Fruit fly (Drosophila melanogaster) whole organism, embryonic: ENCODE data around the gene Rpn10.

ENCODE experiments used
- CG1024 ChIP-seq: fragments of 200-800 bp; sonication (Bioruptor generic); IDR thresholded peaks from 2 replicates; pipeline ENCODE4 v1.3.6; 2022; ENCODE audit warnings: missing biosample characterization, missing genetic modification characterization
- CG11085 ChIP-seq: fragments of 200-800 bp; sonication (Bioruptor generic); IDR thresholded peaks from 2 replicates; pipeline ENCODE4 v1.3.6; 2022; ENCODE audit warnings: missing biosample characterization, missing genetic modification characterization
- CG13894 ChIP-seq: fragments of 200-800 bp; sonication (Bioruptor generic); optimal IDR thresholded peaks from 3 replicates; lab custom pipeline; 2018; ENCODE audit warnings: missing biosample characterization, mild to moderate bottlenecking, missing genetic modification characterization, moderate library complexity
- CG14667 ChIP-seq: fragments of 200-800 bp; sonication (Bioruptor generic); IDR thresholded peaks from 2 replicates; pipeline ENCODE4 v1.3.6; 2022; ENCODE audit warnings: missing biosample characterization, missing genetic modification characterization
- CG15514 ChIP-seq: fragments of 200-800 bp; sonication (Bioruptor generic); optimal IDR thresholded peaks from 3 replicates; lab custom pipeline; 2017; ENCODE audit warnings: missing biosample characterization, missing genetic modification characterization, mild to moderate bottlenecking, moderate library complexity, missing genetic modification reagents
- CG1647 ChIP-seq: fragments of 200-800 bp; sonication (Bioruptor generic); optimal IDR thresholded peaks from 3 replicates; lab custom pipeline; 2016; ENCODE audit warnings: missing biosample characterization, missing genetic modification characterization
- CG16863 ChIP-seq: fragments of 200-800 bp; sonication (Bioruptor generic); optimal IDR thresholded peaks from 3 replicates; lab custom pipeline; 2016; ENCODE audit warnings: missing biosample characterization, missing genetic modification characterization
- CG17359 ChIP-seq: fragments of 200-800 bp; sonication (Bioruptor generic); optimal IDR thresholded peaks from 3 replicates; lab custom pipeline; 2018; ENCODE audit warnings: missing biosample characterization, mild to moderate bottlenecking, missing genetic modification characterization, moderate library complexity
- CG2199 ChIP-seq: fragments of 200-800 bp; sonication (Bioruptor generic); IDR thresholded peaks from 3 replicates; pipeline ENCODE4 v1.3.6; 2022; ENCODE audit warnings: missing biosample characterization, missing genetic modification characterization
- CG2712 ChIP-seq: fragments of 200-800 bp; optimal IDR thresholded peaks from 3 replicates; lab custom pipeline; 2019; ENCODE audit warnings: missing biosample characterization, mild to moderate bottlenecking, missing genetic modification characterization, moderate library complexity
- CG32767 ChIP-seq: fragments of 200-800 bp; sonication (Bioruptor generic); IDR thresholded peaks from 2 replicates; pipeline ENCODE4 v1.3.6; 2022; ENCODE audit warnings: missing biosample characterization, missing genetic modification characterization
- CG4424 ChIP-seq: fragments of 200-800 bp; sonication (Bioruptor generic); optimal IDR thresholded peaks from 3 replicates; lab custom pipeline; 2016; ENCODE audit warnings: missing biosample characterization, missing genetic modification characterization
- CG4707 ChIP-seq: fragments of 200-800 bp; sonication (Bioruptor generic); optimal IDR thresholded peaks from 2 replicates; lab custom pipeline; 2018; ENCODE audit warnings: missing biosample characterization, mild to moderate bottlenecking, missing genetic modification characterization, moderate library complexity
- CG6813 ChIP-seq: fragments of 200-800 bp; sonication (Bioruptor generic); optimal IDR thresholded peaks from 2 replicates; lab custom pipeline; 2017; ENCODE audit warnings: missing biosample characterization, missing genetic modification characterization, mild to moderate bottlenecking, moderate library complexity, missing genetic modification reagents
- CG6854 ChIP-seq: fragments of 200-800 bp; sonication (Bioruptor generic); optimal IDR thresholded peaks from 3 replicates; lab custom pipeline; 2017; ENCODE audit warnings: missing biosample characterization, mild to moderate bottlenecking, missing genetic modification characterization
- CG7271 ChIP-seq: fragments of 200-800 bp; sonication (Bioruptor generic); optimal IDR thresholded peaks from 2 replicates; lab custom pipeline; 2018; ENCODE audit warnings: missing biosample characterization, mild to moderate bottlenecking, missing genetic modification characterization, moderate library complexity
- CG8765 ChIP-seq: fragments of 200-800 bp; sonication (Bioruptor generic); IDR thresholded peaks from 2 replicates; pipeline ENCODE4 v1.3.6; 2022; ENCODE audit warnings: missing biosample characterization, missing genetic modification characterization
- CG9609 ChIP-seq: fragments of 200-800 bp; sonication (Bioruptor generic); optimal IDR thresholded peaks from 3 replicates; lab custom pipeline; 2016; ENCODE audit warnings: missing biosample characterization, missing genetic modification characterization
- Dip3 ChIP-seq: fragments of 200-800 bp; sonication (Bioruptor generic); optimal IDR thresholded peaks from 3 replicates; lab custom pipeline; 2016; ENCODE audit warnings: missing biosample characterization, missing genetic modification characterization
- Dref ChIP-seq: fragments of 200-800 bp; sonication (Bioruptor generic); IDR thresholded peaks from 2 replicates; pipeline ENCODE4 v1.3.6; 2022; ENCODE audit warnings: missing biosample characterization, missing genetic modification characterization
- Elba2 ChIP-seq: fragments of 200-800 bp; sonication (Bioruptor generic); optimal IDR thresholded peaks from 3 replicates; lab custom pipeline; 2016; ENCODE audit warnings: missing biosample characterization, missing genetic modification characterization
- Hr51 ChIP-seq, 2 experiments: fragments of 200-800 bp; sonication (Bioruptor generic); optimal IDR thresholded peaks; 2 replicates in 1 of 2; 3 replicates in 1 of 2; lab custom pipeline; 2016 to 2018; ENCODE audit warnings: missing biosample characterization in 2 of 2, missing genetic modification characterization in 2 of 2, mild to moderate bottlenecking in 1 of 2, moderate library complexity in 1 of 2
- Lhr ChIP-seq: fragments of 200-800 bp; sonication (Bioruptor generic); optimal IDR thresholded peaks from 3 replicates; lab custom pipeline; 2017; ENCODE audit warnings: mild to moderate bottlenecking, missing biosample characterization, missing genetic modification reagents, missing genetic modification characterization
- MESR4 ChIP-seq: fragments of 200-800 bp; sonication (Bioruptor generic); optimal IDR thresholded peaks from 2 replicates; lab custom pipeline; 2018; ENCODE audit warnings: missing biosample characterization, mild to moderate bottlenecking, missing genetic modification characterization, moderate library complexity
- Myb ChIP-seq: fragments of 200-800 bp; sonication (Bioruptor generic); optimal IDR thresholded peaks from 2 replicates; lab custom pipeline; 2016; ENCODE audit warnings: missing biosample characterization, missing genetic modification characterization
- NFAT ChIP-seq: fragments of 200-800 bp; sonication (Bioruptor generic); IDR thresholded peaks from 2 replicates; pipeline ENCODE4 v1.3.6; 2022; ENCODE audit warnings: missing biosample characterization, missing genetic modification characterization
- Oaz ChIP-seq: fragments of 200-800 bp; sonication (Bioruptor generic); IDR thresholded peaks from 2 replicates; pipeline ENCODE4 v1.3.6; 2022; ENCODE audit warnings: missing biosample characterization, missing genetic modification characterization
- Opbp ChIP-seq: fragments of 200-800 bp; sonication (Bioruptor generic); IDR thresholded peaks from 3 replicates; pipeline ENCODE4 v1.3.6; 2022; ENCODE audit warnings: missing biosample characterization, missing genetic modification characterization; ENCODE audit not compliant: partially characterized antibody
- Optix ChIP-seq: fragments of 200-800 bp; sonication (Bioruptor generic); IDR thresholded peaks from 3 replicates; pipeline ENCODE4 v1.3.6; 2022; ENCODE audit warnings: missing biosample characterization, missing genetic modification characterization
- Pdp1 ChIP-seq, 2 experiments: fragments of 200-800 bp; sonication (Bioruptor generic); optimal IDR thresholded peaks; 3 replicates each; lab custom pipeline; 2016; ENCODE audit warnings: missing biosample characterization in 2 of 2, missing genetic modification characterization in 2 of 2, mild to moderate bottlenecking in 1 of 2, moderate library complexity in 1 of 2
- Sox100B ChIP-seq: fragments of 200-800 bp; sonication (Bioruptor generic); optimal IDR thresholded peaks from 3 replicates; lab custom pipeline; 2018; ENCODE audit warnings: missing biosample characterization, mild to moderate bottlenecking, missing genetic modification characterization
- Vsx1 ChIP-seq: fragments of 200-800 bp; sonication (Bioruptor generic); optimal IDR thresholded peaks from 2 replicates; lab custom pipeline; 2017; ENCODE audit warnings: missing biosample characterization, mild to moderate bottlenecking, missing genetic modification characterization, missing genetic modification reagents
- abd-A ChIP-seq: fragments of 200-800 bp; sonication (Bioruptor generic); optimal IDR thresholded peaks from 3 replicates; lab custom pipeline; 2019; ENCODE audit warnings: missing biosample characterization, mild to moderate bottlenecking, missing genetic modification characterization, moderate library complexity
- cg ChIP-seq: fragments of 200-800 bp; sonication (Bioruptor generic); optimal IDR thresholded peaks from 3 replicates; lab custom pipeline; 2019; ENCODE audit warnings: missing biosample characterization, mild to moderate bottlenecking, missing genetic modification characterization, moderate library complexity
- dati ChIP-seq: fragments of 200-800 bp; sonication (Bioruptor generic); IDR thresholded peaks from 2 replicates; pipeline ENCODE4 v1.3.6; 2022; ENCODE audit warnings: missing biosample characterization, missing genetic modification characterization
- eyg ChIP-seq: fragments of 200-800 bp; sonication (Bioruptor generic); optimal IDR thresholded peaks from 3 replicates; lab custom pipeline; 2016; ENCODE audit warnings: missing biosample characterization, missing genetic modification characterization
- fd102C ChIP-seq: fragments of 200-800 bp; sonication (Bioruptor generic); optimal IDR thresholded peaks from 2 replicates; lab custom pipeline; 2018; ENCODE audit warnings: missing biosample characterization, mild to moderate bottlenecking, missing genetic modification characterization, moderate library complexity
- gce ChIP-seq: fragments of 200-800 bp; sonication (Bioruptor generic); IDR thresholded peaks from 3 replicates; pipeline ENCODE4 v1.3.6; 2022; ENCODE audit warnings: missing biosample characterization, missing genetic modification characterization
- gt ChIP-seq: fragments of 200-800 bp; sonication (Bioruptor generic); IDR thresholded peaks from 2 replicates; pipeline ENCODE4 v1.3.6; 2022; ENCODE audit warnings: missing biosample characterization, missing genetic modification characterization
- ham ChIP-seq: fragments of 200-800 bp; sonication (Bioruptor generic); IDR thresholded peaks from 2 replicates; pipeline ENCODE4 v1.3.6; 2022; ENCODE audit warnings: missing biosample characterization, missing genetic modification characterization
- jigr1 ChIP-seq: fragments of 200-800 bp; sonication (Bioruptor generic); IDR thresholded peaks from 3 replicates; pipeline ENCODE4 v1.3.6; 2022; ENCODE audit warnings: missing biosample characterization, missing genetic modification characterization
- kni ChIP-seq: fragments of 200-800 bp; sonication (Bioruptor generic); optimal IDR thresholded peaks from 3 replicates; lab custom pipeline; 2017; ENCODE audit warnings: mild to moderate bottlenecking, missing biosample characterization, missing genetic modification reagents, missing genetic modification characterization
- nerfin-1 ChIP-seq: fragments of 200-800 bp; sonication (Bioruptor generic); optimal IDR thresholded peaks from 3 replicates; lab custom pipeline; 2019; ENCODE audit warnings: missing biosample characterization, mild to moderate bottlenecking, missing genetic modification characterization, moderate library complexity
- p53 ChIP-seq: fragments of 200-800 bp; sonication (Bioruptor generic); optimal IDR thresholded peaks from 2 replicates; lab custom pipeline; 2016; ENCODE audit warnings: missing biosample characterization, missing genetic modification characterization
- pros ChIP-seq: fragments of 200-800 bp; sonication (Bioruptor generic); optimal IDR thresholded peaks from 3 replicates; lab custom pipeline; 2019; ENCODE audit warnings: missing biosample characterization, mild to moderate bottlenecking, missing genetic modification characterization, moderate library complexity
- sd ChIP-seq: fragments of 200-800 bp; sonication (Bioruptor generic); optimal IDR thresholded peaks from 3 replicates; lab custom pipeline; 2018; ENCODE audit warnings: missing biosample characterization, mild to moderate bottlenecking, missing genetic modification characterization, moderate library complexity
- sna ChIP-seq: fragments of 200-800 bp; sonication (Bioruptor generic); IDR thresholded peaks from 2 replicates; pipeline ENCODE4 v1.3.6; 2022; ENCODE audit warnings: missing biosample characterization, missing genetic modification characterization; ENCODE audit not compliant: partially characterized antibody
- stwl ChIP-seq: fragments of 200-800 bp; sonication (Bioruptor generic); optimal IDR thresholded peaks from 3 replicates; lab custom pipeline; 2018; ENCODE audit warnings: missing biosample characterization, mild to moderate bottlenecking, missing genetic modification characterization, moderate library complexity
- vvl ChIP-seq: fragments of 200-800 bp; sonication (Bioruptor generic); IDR thresholded peaks from 2 replicates; pipeline ENCODE4 v1.3.6; 2022; ENCODE audit warnings: missing biosample characterization, missing genetic modification characterization

Gene Rpn10

DNA sequence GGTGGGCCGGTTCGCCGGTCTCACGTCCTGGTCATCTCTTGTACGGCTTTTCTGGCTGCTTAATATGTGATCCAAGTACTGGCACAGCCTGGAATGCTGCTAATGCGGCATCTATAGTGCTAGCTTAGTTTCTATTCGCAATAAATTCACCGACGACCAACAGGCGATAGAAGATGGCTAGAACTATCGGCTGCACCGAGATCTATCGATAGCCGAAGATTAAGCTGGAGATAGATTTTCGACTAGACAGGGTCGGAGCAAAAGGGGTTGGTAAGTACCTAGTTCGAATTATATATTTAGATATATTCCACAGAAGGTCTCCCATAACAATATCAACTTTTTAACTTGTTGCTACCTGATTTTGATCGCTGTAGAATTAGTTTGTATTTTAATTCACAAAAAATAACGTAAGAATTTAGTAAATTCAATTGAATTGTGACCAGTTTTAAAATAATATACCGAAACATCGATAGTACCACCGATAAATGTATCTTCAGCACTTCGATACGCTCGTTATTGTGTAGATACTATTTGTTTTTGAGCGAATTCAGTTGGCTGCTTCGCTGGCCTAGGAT, 29.4 kb upstream of the Rpn10 start, which contains the start of the genes Glg1 and M6 (continued):
- TF ChIP-seq CG15514 (peak; percentile 72), gce (GFP tag; lab: Robert Waterston, UW) (no peak), Vsx1 (GFP tag; lab: Kevin White, UChicago) (no peak), p53 (GFP tag; lab: Kevin White, UChicago) (no peak), abd-A (tag; lab: Kevin White, UChicago) (no peak), CG4424 (GFP tag; lab: Kevin White, UChicago) (peak; percentile 71), eyg (GFP tag; lab: Kevin White, UChicago) (no peak), CG1647 (GFP tag; lab: Kevin White, UChicago) (peak; percentile 42), CG17359 (tag; lab: Kevin White, UChicago) (peak; percentile 40), fd102C (GFP tag; lab: Kevin White, UChicago) (peak; percentile 12), CG14667 (GFP tag; lab: Robert Waterston, UW) (peak; percentile 15; the same call in 1 of the 2 replicates), Oaz (GFP tag; lab: Robert Waterston, UW) (no peak), CG1024 (GFP tag; lab: Robert Waterston, UW) (peak; percentile 33; the same call in 1 of the 2 replicates), sna (GFP tag; lab: Robert Waterston, UW) (peak; percentile 95), Hr51 (GFP tag; optimal IDR thresholded peaks at IDR 0.05; lab: Kevin White, UChicago) (peak; percentile 55 to 62), Sox100B (peak; percentile 42), Optix (GFP tag; lab: Robert Waterston, UW) (no peak), gt (GFP tag; lab: Robert Waterston, UW) (no peak), CG16863 (GFP tag; lab: Kevin White, UChicago) (peak; percentile 50)
- TF ChIP-seq, all 482 proteins: peak for 327

dm6 chr3L:21507955-21508354, 28.8 kb upstream of the Rpn10 start:
- TF ChIP-seq CG8765 (GFP tag; lab: Robert Waterston, UW) (no peak), CG2712 (tag; lab: Kevin White, UChicago) (peak; percentile 65), CG6854 (GFP tag; lab: Kevin White, UChicago) (no peak), CG2199 (GFP tag; lab: Robert Waterston, UW) (0 out of 3 replicates have a peak, but pooled peaks have one; percentile 29), Myb (GFP tag; lab: Kevin White, UChicago) (no peak), dati (GFP tag; lab: Robert Waterston, UW) (no peak), sd (tag; lab: Kevin White, UChicago) (peak; percentile 73), stwl (tag; lab: Kevin White, UChicago) (no peak), MESR4 (GFP tag; lab: Kevin White, UChicago) (peak; percentile 35), CG4707 (GFP tag; lab: Kevin White, UChicago) (no peak), Opbp (GFP tag; lab: Robert Waterston, UW) (0 out of 3 replicates have a peak, but pooled peaks have one; percentile 19), cg (GFP tag; lab: Kevin White, UChicago) (peak; percentile 30), CG6813 (GFP tag; lab: Kevin White, UChicago) (no peak), nerfin-1 (tag; lab: Kevin White, UChicago) (peak; percentile 90), kni (GFP tag; lab: Kevin White, UChicago) (peak; percentile 30), Elba2 (GFP tag; lab: Kevin White, UChicago) (peak; percentile 61), pros (no peak), Lhr (GFP tag; lab: Kevin White, UChicago) (no peak), CG7271 (tag; lab: Kevin White, UChicago) (no peak), CG11085 (GFP tag; lab: Robert Waterston, UW) (no peak), ham (GFP tag; lab: Robert Waterston, UW) (no peak), CG32767 (GFP tag; lab: Robert Waterston, UW) (no peak; the same call in 1 of the 2 replicates), NFAT (GFP tag; lab: Robert Waterston, UW) (no peak), CG13894 (tag; lab: Kevin White, UChicago) (no peak), Pdp1 (GFP tag; optimal IDR thresholded peaks at IDR 0.05; lab: Kevin White, UChicago) (peak in 1 of 2 experiments; percentile 5), vvl (GFP tag; lab: Robert Waterston, UW) (no peak), Dip3 (GFP tag; lab: Kevin White, UChicago) (no peak), CG9609 (no peak), jigr1 (GFP tag; lab: Robert Waterston, UW) (no peak), Dref (GFP tag; lab: Robert Waterston, UW) (no peak)
